Worm (Caenorhabditis elegans) whole organism, early embryonic: ENCODE data around the gene aqp-3.

Source experiments
- B0310.2 ChIP-seq: sonication (generic microtip); optimal IDR thresholded peaks from 2 replicates; lab custom pipeline; 2016; ENCODE audit warnings: mild to moderate bottlenecking, missing genetic modification characterization, missing compliant biosample characterization
- F13C5.2 ChIP-seq: sonication (generic microtip); optimal IDR thresholded peaks from 2 replicates; lab custom pipeline; 2017; ENCODE audit warnings: mild to moderate bottlenecking, missing genetic modification characterization, inconsistent platforms, missing compliant biosample characterization
- aly-1 ChIP-seq: sonication (generic microtip); optimal IDR thresholded peaks from 2 replicates; lab custom pipeline; 2016; ENCODE audit warnings: missing genetic modification characterization, missing compliant biosample characterization
- ama-1 ChIP-seq: fragments of 150-350 bp; optimal IDR thresholded peaks from 2 replicates; lab custom pipeline; 2014
- ceh-13 ChIP-seq: fragments of 200-800 bp; sonication (Bioruptor generic); optimal IDR thresholded peaks from 2 replicates; lab custom pipeline; 2018; ENCODE audit warnings: mild to moderate bottlenecking, missing genetic modification characterization, missing compliant biosample characterization
- ceh-36 ChIP-seq: sonication (generic microtip); optimal IDR thresholded peaks from 2 replicates; lab custom pipeline; 2016; ENCODE audit warnings: missing genetic modification characterization, inconsistent platforms, missing compliant biosample characterization
- ets-7 ChIP-seq: sonication (generic microtip); optimal IDR thresholded peaks from 2 replicates; lab custom pipeline; 2016; ENCODE audit warnings: missing genotype, missing genetic modification characterization, missing compliant biosample characterization
- flt-1 ChIP-seq: fragments of 200-800 bp; sonication (Bioruptor generic); IDR thresholded peaks from 2 replicates; pipeline ENCODE4 v1.3.6; 2022; ENCODE audit warnings: missing genetic modification characterization, missing compliant biosample characterization
- hmbx-1 ChIP-seq: sonication (generic microtip); optimal IDR thresholded peaks from 2 replicates; lab custom pipeline; 2016; ENCODE audit warnings: mild to moderate bottlenecking, missing genetic modification characterization, missing compliant biosample characterization
- hmg-4 ChIP-seq: fragments of 200-800 bp; sonication (Bioruptor generic); optimal IDR thresholded peaks from 2 replicates; lab custom pipeline; 2018; ENCODE audit warnings: mild to moderate bottlenecking, missing genetic modification characterization, missing compliant biosample characterization
- hnd-1 ChIP-seq: sonication (generic microtip); optimal IDR thresholded peaks from 2 replicates; lab custom pipeline; 2016; ENCODE audit warnings: missing genetic modification characterization, missing compliant biosample characterization
- pes-1 ChIP-seq: fragments of 200-800 bp; sonication (Bioruptor generic); IDR thresholded peaks from 2 replicates; pipeline ENCODE4 v1.3.6; 2022; ENCODE audit warnings: missing genetic modification reagents, missing genetic modification characterization, missing compliant biosample characterization
- scrt-1 ChIP-seq: fragments of 200-800 bp; sonication (Bioruptor generic); IDR thresholded peaks from 2 replicates; pipeline ENCODE4 v1.3.6; 2022; ENCODE audit warnings: missing genetic modification characterization, missing compliant biosample characterization
- sea-1 ChIP-seq: fragments of 200-800 bp; sonication (Bioruptor generic); conservative IDR thresholded peaks from 2 replicates; pipeline ENCODE4 v1.3.6; 2022; ENCODE audit warnings: missing genetic modification characterization, missing compliant biosample characterization
- tbx-11 ChIP-seq: fragments of 200-800 bp; sonication (Bioruptor generic); IDR thresholded peaks from 2 replicates; pipeline ENCODE4 v1.3.6; 2022; ENCODE audit warnings: missing genetic modification characterization, missing compliant biosample characterization
- tbx-37 ChIP-seq: fragments of 200-800 bp; sonication (Bioruptor generic); conservative IDR thresholded peaks from 2 replicates; pipeline ENCODE4 v1.3.6; 2022; ENCODE audit warnings: missing genetic modification reagents, missing genetic modification characterization, missing compliant biosample characterization
- tra-4 ChIP-seq: sonication (generic microtip); optimal IDR thresholded peaks from 2 replicates; lab custom pipeline; 2017; ENCODE audit warnings: missing genetic modification characterization, missing compliant biosample characterization

aqp-3 gene

DNA sequence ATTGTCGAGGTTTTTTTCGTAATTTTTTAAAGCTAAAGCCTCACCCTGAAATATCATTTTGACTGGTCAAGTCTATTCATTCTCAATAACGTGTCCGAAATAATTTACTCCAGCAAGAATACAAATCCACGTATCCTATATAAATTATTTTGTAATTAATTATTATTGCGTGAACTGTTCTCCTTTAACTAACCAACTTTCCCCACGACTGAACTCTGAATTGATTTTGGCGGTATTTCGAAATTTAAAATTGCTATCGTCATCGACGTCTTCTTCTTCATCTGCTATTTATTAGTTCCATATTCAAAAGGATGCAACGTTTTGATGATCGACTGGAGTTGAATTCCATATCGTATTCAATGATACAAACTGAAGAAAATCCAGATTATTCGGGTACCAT lies at the start of gene aqp-3, which contains the start of gene Y69E1A.8:
TSS of gene aqp-3 (minus strand) at position 101 of the 400 bp plus-strand sequence.
TSS of gene Y69E1A.8 (plus strand) at position 246 of the 400 bp plus-strand sequence.
- no peak for TF ChIP-seq ceh-36 (tag; lab: Kevin White, UChicago)
- no peak for TF ChIP-seq hmg-4 (GFP tag; lab: Kevin White, UChicago)
- no peak for TF ChIP-seq pes-1 (GFP tag; lab: Robert Waterston, UW)
- TF ChIP-seq scrt-1 (GFP tag; lab: Robert Waterston, UW), result no peak
- TF ChIP-seq F13C5.2 (tag; lab: Kevin White, UChicago), result no peak
- TF ChIP-seq tra-4 (tag; lab: Kevin White, UChicago), result no peak
- TF ChIP-seq hmbx-1 (tag; lab: Kevin White, UChicago), result no peak
- no peak for TF ChIP-seq flt-1
- no peak for TF ChIP-seq sea-1
- TF ChIP-seq ama-1 (lab: Kevin White, UChicago), result no peak
- TF ChIP-seq tbx-11 (GFP tag; lab: Robert Waterston, UW), result no peak
- TF ChIP-seq aly-1 (tag; lab: Kevin White, UChicago), result no peak
- TF ChIP-seq B0310.2 (tag; lab: Kevin White, UChicago), result no peak
- TF ChIP-seq ets-7 (tag; lab: Kevin White, UChicago), result no peak
- no peak for TF ChIP-seq ceh-13 (GFP tag; lab: Kevin White, UChicago)
- no peak for TF ChIP-seq hnd-1
- no peak for TF ChIP-seq tbx-37

DNA sequence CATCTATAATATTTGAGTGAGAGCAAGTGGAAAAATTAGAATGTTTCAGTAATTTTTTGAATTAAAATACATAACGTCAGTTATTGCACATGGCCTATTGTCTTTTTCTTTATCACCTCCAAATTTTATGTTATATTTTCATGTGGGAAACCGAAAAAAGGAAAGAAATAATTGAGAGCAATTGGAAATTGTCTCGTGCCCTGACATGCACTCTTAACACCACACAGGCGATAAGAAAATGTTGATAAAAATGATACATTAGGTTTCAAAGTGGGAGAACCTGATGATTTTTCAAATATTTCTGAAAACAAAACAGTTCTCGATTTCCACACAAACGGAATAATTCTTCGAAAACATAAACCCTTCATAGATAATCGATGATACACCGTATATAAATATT lies 49.6 kb upstream of the aqp-3 start, which contains the start of gene F13H10.3:
TSS of gene F13H10.3 (minus strand) at position 73 of the 400 bp plus-strand sequence.
- TF ChIP-seq scrt-1 (GFP tag; lab: Robert Waterston, UW) (no peak), tra-4 (tag; lab: Kevin White, UChicago) (no peak), tbx-37 (no peak), sea-1 (no peak), hnd-1 (no peak)

DNA sequence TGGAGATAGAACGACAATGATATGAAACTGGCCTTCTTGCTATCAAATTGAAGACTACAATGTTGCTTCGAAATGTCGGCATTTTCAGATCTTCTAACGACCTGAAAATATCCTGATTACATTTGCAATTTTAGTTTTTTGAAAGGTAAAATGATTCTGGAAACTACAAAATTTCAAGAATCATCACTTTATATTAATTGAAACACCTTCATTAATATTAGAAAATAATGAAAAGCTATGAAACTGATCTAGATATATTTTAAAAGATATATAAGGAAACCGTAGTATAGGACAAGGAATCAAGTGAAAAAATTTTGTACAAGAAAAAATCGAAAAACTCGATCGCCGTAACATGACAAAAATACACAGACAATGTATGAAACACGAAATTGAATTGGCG lies 45.7 kb upstream of the aqp-3 start, which contains the start of gene ndx-9:
TSS of gene ndx-9 (minus strand) at position 101 of the 400 bp plus-strand sequence.
- TF ChIP-seq ceh-13 (GFP tag; lab: Kevin White, UChicago), result no peak
- TF ChIP-seq hmbx-1 (tag; lab: Kevin White, UChicago), result no peak
- no peak for TF ChIP-seq tra-4 (tag; lab: Kevin White, UChicago)
- TF ChIP-seq F13C5.2 (tag; lab: Kevin White, UChicago), result no peak
- no peak for TF ChIP-seq pes-1 (GFP tag; lab: Robert Waterston, UW)
- TF ChIP-seq ceh-36 (tag; lab: Kevin White, UChicago), result no peak

DNA sequence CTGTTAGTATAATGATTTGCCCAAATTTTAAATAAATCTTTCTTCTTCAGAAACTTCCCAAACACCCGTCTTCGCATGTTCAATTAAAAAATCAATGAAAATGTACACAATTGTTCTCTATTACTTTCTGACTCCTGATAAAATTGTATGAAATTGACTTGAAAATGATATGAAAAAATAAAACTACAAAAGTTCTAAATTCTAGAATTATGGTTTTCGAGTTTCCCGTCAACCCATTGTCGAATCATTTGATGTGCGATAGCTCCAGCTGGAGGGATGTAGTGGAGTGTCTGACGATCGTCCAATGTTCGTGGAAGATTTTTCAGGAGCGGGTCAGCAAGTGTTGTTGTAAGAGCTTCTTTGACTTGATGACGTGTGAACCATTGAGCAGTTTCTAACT lies 43.7 kb upstream of the aqp-3 start:
- TF ChIP-seq hmg-4 (GFP tag; lab: Kevin White, UChicago) (no peak), tra-4 (tag; lab: Kevin White, UChicago) (no peak), ets-7 (tag; lab: Kevin White, UChicago) (no peak), tbx-37 (no peak)

DNA sequence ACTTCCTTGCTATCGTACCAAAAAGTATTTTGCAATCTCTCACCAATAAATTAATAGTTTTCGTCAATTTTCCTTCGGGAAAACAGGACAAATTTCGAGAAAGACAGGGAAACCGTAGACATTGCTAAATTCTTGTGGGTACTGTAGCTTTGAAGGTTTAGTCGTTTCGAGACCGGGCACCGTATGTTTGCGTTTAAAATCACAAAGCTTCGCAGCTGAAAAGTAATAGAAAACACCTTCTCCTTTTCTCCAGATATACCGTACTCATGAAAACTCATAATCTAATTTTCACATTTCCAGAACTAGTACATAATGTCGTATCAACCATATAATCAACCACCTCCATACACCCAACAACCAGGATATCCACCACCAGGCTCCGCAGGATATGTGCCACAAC lies 42.7 kb upstream of the aqp-3 start, which contains the start of gene F13H10.6:
TSS of gene F13H10.6 (plus strand) at position 301 of the 400 bp plus-strand sequence.
- TF ChIP-seq tra-4 (tag; lab: Kevin White, UChicago) (no peak), B0310.2 (tag; lab: Kevin White, UChicago) (no peak), ceh-36 (tag; lab: Kevin White, UChicago) (no peak), ceh-13 (GFP tag; lab: Kevin White, UChicago) (no peak), pes-1 (GFP tag; lab: Robert Waterston, UW) (no peak), tbx-11 (GFP tag; lab: Robert Waterston, UW) (no peak)

DNA sequence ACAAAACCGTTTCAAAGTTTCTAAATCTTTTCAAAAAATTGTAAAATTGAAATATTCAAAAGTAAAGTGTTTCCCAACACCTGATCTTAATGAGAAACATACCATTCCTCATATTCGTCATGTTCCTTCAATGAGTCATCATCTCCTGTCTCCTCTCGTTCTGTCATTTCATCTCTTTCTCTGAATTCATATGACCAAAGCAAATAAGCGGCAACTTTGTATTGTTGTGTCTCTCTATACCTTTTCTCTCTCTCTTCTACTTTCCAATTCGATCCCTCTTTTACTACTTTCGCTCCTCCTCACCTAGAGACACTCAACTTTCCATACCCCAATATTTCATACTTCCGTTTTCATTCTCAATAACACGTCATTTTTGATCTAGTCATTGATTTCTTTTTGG lies 42.0 kb upstream of the aqp-3 start:
- TF ChIP-seq tbx-11 (GFP tag; lab: Robert Waterston, UW) (no peak), pes-1 (GFP tag; lab: Robert Waterston, UW) (no peak), hmg-4 (GFP tag; lab: Kevin White, UChicago) (no peak), ceh-36 (tag; lab: Kevin White, UChicago) (no peak), ets-7 (tag; lab: Kevin White, UChicago) (no peak), F13C5.2 (tag; lab: Kevin White, UChicago) (no peak), tbx-37 (no peak), ama-1 (lab: Kevin White, UChicago) (no peak), aly-1 (tag; lab: Kevin White, UChicago) (no peak), B0310.2 (tag; lab: Kevin White, UChicago) (no peak), tra-4 (tag; lab: Kevin White, UChicago) (no peak), scrt-1 (GFP tag; lab: Robert Waterston, UW) (no peak), ceh-13 (GFP tag; lab: Kevin White, UChicago) (no peak), flt-1 (no peak), sea-1 (no peak), hnd-1 (no peak), hmbx-1 (tag; lab: Kevin White, UChicago) (no peak)

DNA sequence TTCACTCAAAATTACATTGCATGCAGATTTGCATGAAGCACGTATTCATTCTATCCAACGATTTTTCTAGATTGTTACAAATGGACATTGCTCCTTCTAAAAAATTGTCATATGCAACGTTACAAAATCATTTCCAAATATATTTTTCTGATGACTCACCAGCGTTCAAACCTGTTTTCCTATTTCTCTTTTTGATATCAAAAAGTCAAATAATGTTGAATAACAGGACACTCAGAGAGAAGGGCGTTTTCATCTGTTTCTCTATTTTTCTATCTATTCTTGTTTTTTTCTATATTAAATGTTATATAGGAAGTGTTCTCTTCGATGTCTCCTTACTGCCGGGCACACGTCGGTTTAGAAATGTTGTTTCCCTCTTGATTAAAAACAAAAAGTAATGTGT lies 40.6 kb upstream of the aqp-3 start:
- TF ChIP-seq tbx-11 (GFP tag; lab: Robert Waterston, UW) (no peak), ets-7 (tag; lab: Kevin White, UChicago) (no peak), B0310.2 (tag; lab: Kevin White, UChicago) (no peak), hnd-1 (no peak), ceh-36 (tag; lab: Kevin White, UChicago) (no peak), aly-1 (tag; lab: Kevin White, UChicago) (no peak), ceh-13 (GFP tag; lab: Kevin White, UChicago) (no peak), tra-4 (tag; lab: Kevin White, UChicago) (no peak), hmbx-1 (tag; lab: Kevin White, UChicago) (no peak), pes-1 (GFP tag; lab: Robert Waterston, UW) (no peak), flt-1 (no peak), sea-1 (no peak), scrt-1 (GFP tag; lab: Robert Waterston, UW) (no peak), hmg-4 (GFP tag; lab: Kevin White, UChicago) (no peak)

DNA sequence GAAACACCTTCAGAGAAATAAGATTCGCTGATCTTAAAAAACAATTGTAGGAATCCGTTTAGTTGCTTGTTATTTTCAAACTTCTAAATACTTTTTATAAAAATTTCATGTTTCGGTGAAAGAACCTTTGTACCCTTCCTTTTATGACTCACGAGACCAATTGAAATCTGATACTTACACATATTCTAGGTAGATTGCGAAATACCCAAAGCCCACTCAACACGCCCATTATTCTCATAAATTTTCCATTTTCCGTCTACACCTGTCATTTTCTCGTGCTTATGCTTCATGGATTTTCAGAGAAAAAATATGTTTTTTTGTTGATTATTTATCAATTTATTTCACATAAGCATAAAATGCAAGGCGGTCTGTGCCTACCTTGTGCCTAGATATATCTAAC lies 40.1 kb upstream of the aqp-3 start:
- no peak for TF ChIP-seq ceh-13 (GFP tag; lab: Kevin White, UChicago)
- TF ChIP-seq pes-1 (GFP tag; lab: Robert Waterston, UW), result no peak
- no peak for TF ChIP-seq tbx-37
- TF ChIP-seq tbx-11 (GFP tag; lab: Robert Waterston, UW), result no peak
- no peak for TF ChIP-seq sea-1
- TF ChIP-seq hmbx-1 (tag; lab: Kevin White, UChicago), result no peak
- TF ChIP-seq ets-7 (tag; lab: Kevin White, UChicago), result no peak
